Fruit fly (Drosophila melanogaster) whole organism, pupa: ENCODE results near the gene Prosbeta2R1.

ENCODE experiments used
- CG10348 ChIP-seq: fragments of 200-800 bp; sonication (Bioruptor generic); IDR thresholded peaks from 2 replicates; pipeline ENCODE4 v1.3.6; 2022; ENCODE audit warnings: missing biosample characterization, missing genetic modification characterization
- CG12605 ChIP-seq: fragments of 200-800 bp; sonication (Bioruptor generic); IDR thresholded peaks from 2 replicates; pipeline ENCODE4 v1.3.6; 2022; ENCODE audit warnings: missing biosample characterization, missing genetic modification characterization
- CG13204 ChIP-seq: fragments of 200-800 bp; sonication (Bioruptor generic); optimal IDR thresholded peaks from 2 replicates; lab custom pipeline; 2018; ENCODE audit warnings: missing biosample characterization, mild to moderate bottlenecking, missing genetic modification characterization, moderate library complexity
- CG14655 ChIP-seq: fragments of 200-800 bp; sonication (Bioruptor generic); optimal IDR thresholded peaks from 3 replicates; lab custom pipeline; 2017; ENCODE audit warnings: mild to moderate bottlenecking, missing biosample characterization, missing genetic modification reagents, missing genetic modification characterization
- CG15710 ChIP-seq: fragments of 200-800 bp; sonication (Bioruptor generic); optimal IDR thresholded peaks from 2 replicates; lab custom pipeline; 2018; ENCODE audit warnings: missing biosample characterization, mild to moderate bottlenecking, missing genetic modification characterization, moderate library complexity
- CG17806 ChIP-seq: fragments of 200-800 bp; sonication (Bioruptor generic); optimal IDR thresholded peaks from 2 replicates; lab custom pipeline; 2018; ENCODE audit warnings: missing biosample characterization, mild to moderate bottlenecking, missing genetic modification characterization, moderate library complexity
- CG32121 ChIP-seq: fragments of 200-800 bp; sonication (Bioruptor generic); IDR thresholded peaks from 2 replicates; pipeline ENCODE4 v1.3.6; 2022; ENCODE audit warnings: missing biosample characterization, missing genetic modification characterization
- CG34367 ChIP-seq: fragments of 200-800 bp; sonication (Bioruptor generic); optimal IDR thresholded peaks from 2 replicates; lab custom pipeline; 2018; ENCODE audit warnings: missing biosample characterization, mild to moderate bottlenecking, missing genetic modification characterization
- CG4496 ChIP-seq: fragments of 200-800 bp; sonication (Bioruptor generic); IDR thresholded peaks from 3 replicates; pipeline ENCODE4 v1.3.6; 2022; ENCODE audit warnings: missing biosample characterization, missing genetic modification characterization
- CG8159 ChIP-seq: fragments of 200-800 bp; sonication (Bioruptor generic); optimal IDR thresholded peaks from 3 replicates; lab custom pipeline; 2018; ENCODE audit warnings: missing biosample characterization, mild to moderate bottlenecking, missing genetic modification characterization, moderate library complexity
- CG8301 ChIP-seq: fragments of 200-800 bp; sonication (Bioruptor generic); optimal IDR thresholded peaks from 2 replicates; lab custom pipeline; 2018; ENCODE audit warnings: missing biosample characterization, mild to moderate bottlenecking, missing genetic modification characterization
- CG9948 ChIP-seq: fragments of 200-800 bp; sonication (Bioruptor generic); optimal IDR thresholded peaks from 2 replicates; lab custom pipeline; 2018; ENCODE audit warnings: missing biosample characterization, mild to moderate bottlenecking, missing genetic modification characterization, moderate library complexity
- D1 ChIP-seq: fragments of 200-800 bp; sonication (Bioruptor generic); optimal IDR thresholded peaks from 2 replicates; lab custom pipeline; 2018; ENCODE audit warnings: missing biosample characterization, mild to moderate bottlenecking, missing genetic modification characterization, moderate library complexity
- EcR ChIP-seq: fragments of 200-800 bp; sonication (Bioruptor generic); optimal IDR thresholded peaks from 3 replicates; lab custom pipeline; 2019; ENCODE audit warnings: missing biosample characterization, missing genetic modification characterization, mild to moderate bottlenecking, moderate library complexity, missing genetic modification reagents
- Ets98B ChIP-seq: fragments of 200-800 bp; sonication (Bioruptor generic); IDR thresholded peaks from 2 replicates; pipeline ENCODE4 v1.3.6; 2022; ENCODE audit warnings: missing biosample characterization, missing genetic modification characterization
- Pif1A ChIP-seq: fragments of 200-800 bp; sonication (Bioruptor generic); optimal IDR thresholded peaks from 3 replicates; lab custom pipeline; 2016; ENCODE audit warnings: missing biosample characterization, missing genetic modification characterization
- Pif1B ChIP-seq: fragments of 200-800 bp; sonication (Bioruptor generic); optimal IDR thresholded peaks from 3 replicates; lab custom pipeline; 2016; ENCODE audit warnings: missing biosample characterization, missing genetic modification characterization
- Snoo ChIP-seq: fragments of 200-800 bp; sonication (Bioruptor generic); optimal IDR thresholded peaks from 3 replicates; lab custom pipeline; 2017; ENCODE audit warnings: missing biosample characterization, mild to moderate bottlenecking, missing genetic modification characterization, inconsistent platforms
- fd96Ca ChIP-seq: fragments of 200-800 bp; sonication (Bioruptor generic); IDR thresholded peaks from 3 replicates; pipeline ENCODE4 v1.3.6; 2022; ENCODE audit warnings: missing biosample characterization, missing genetic modification characterization
- gl ChIP-seq: fragments of 200-800 bp; sonication (Bioruptor generic); optimal IDR thresholded peaks from 2 replicates; lab custom pipeline; 2018; ENCODE audit warnings: missing biosample characterization, mild to moderate bottlenecking, missing genetic modification characterization
- rn ChIP-seq: fragments of 200-800 bp; sonication (Bioruptor generic); IDR thresholded peaks from 2 replicates; pipeline ENCODE4 v1.3.6; 2022; ENCODE audit warnings: missing biosample characterization, missing genetic modification characterization

Prosbeta2R1 gene

DNA sequence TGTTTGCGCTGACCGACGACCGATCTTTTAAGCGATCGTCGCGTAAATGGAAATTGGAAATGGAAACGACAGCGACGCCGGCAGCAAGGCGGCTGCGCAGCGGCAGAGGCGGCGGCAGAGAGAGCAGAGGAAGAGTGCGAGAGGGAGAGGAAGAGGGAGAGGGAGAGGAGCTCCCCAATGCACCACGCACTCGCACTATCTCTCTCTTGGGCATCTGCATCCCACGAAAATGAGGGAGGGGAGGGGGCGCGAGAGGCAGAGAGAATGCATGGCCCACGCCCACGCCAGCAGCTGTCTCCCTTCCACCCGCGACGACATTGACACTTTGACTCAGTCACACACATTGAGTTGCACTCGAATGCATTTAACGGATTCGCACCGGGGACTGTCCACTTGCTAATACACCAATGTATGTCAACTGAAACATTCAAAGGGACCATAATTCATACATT lies 38.0 kb upstream of the Prosbeta2R1 start, which contains the start of gene CG3097:
TSS of gene CG3097 (minus strand) at position 51 of the 452 bp plus-strand sequence.
- TF ChIP-seq Pif1A, result peak; percentile 7
- TF ChIP-seq CG9948 (tag; lab: Kevin White, UChicago), result no peak
- no peak for TF ChIP-seq CG10348 (GFP tag; lab: Robert Waterston, UW)
- no peak for TF ChIP-seq CG12605 (GFP tag; lab: Robert Waterston, UW)
- no peak for TF ChIP-seq Snoo (tag; lab: Kevin White, UChicago)
- TF ChIP-seq CG15710 (tag; lab: Kevin White, UChicago), result no peak
- TF ChIP-seq CG34367 (tag; lab: Kevin White, UChicago), result no peak
- TF ChIP-seq Ets98B, result peak; percentile 47; the same call in 1 of the 2 replicates
- no peak for TF ChIP-seq CG32121 (GFP tag; lab: Robert Waterston, UW)
- TF ChIP-seq EcR (GFP tag; lab: Kevin White, UChicago), result peak; percentile 44
- TF ChIP-seq fd96Ca (GFP tag; lab: Robert Waterston, UW), result peak; percentile 42; the same call in 1 of the 3 replicates
- TF ChIP-seq CG14655 (GFP tag; lab: Kevin White, UChicago), result no peak
- no peak for TF ChIP-seq rn (GFP tag; lab: Robert Waterston, UW)
- no peak for TF ChIP-seq Pif1B (GFP tag; lab: Kevin White, UChicago)
- TF ChIP-seq CG4496, result peak; percentile 36; the same call in 1 of the 3 replicates
- TF ChIP-seq CG8301 (tag; lab: Kevin White, UChicago), result no peak
- no peak for TF ChIP-seq CG17806 (tag; lab: Kevin White, UChicago)
- TF ChIP-seq CG8159 (tag; lab: Kevin White, UChicago), result no peak
- no peak for TF ChIP-seq D1 (tag; lab: Kevin White, UChicago)
- no peak for TF ChIP-seq gl (tag; lab: Kevin White, UChicago)
- peak; percentile 43 for TF ChIP-seq CG13204 (GFP tag; lab: Kevin White, UChicago)

- no peak for TF ChIP-seq CG8301 (tag; lab: Kevin White, UChicago)
- TF ChIP-seq CG15710 (tag; lab: Kevin White, UChicago), result no peak
- TF ChIP-seq D1 (tag; lab: Kevin White, UChicago), result no peak
- TF ChIP-seq gl (tag; lab: Kevin White, UChicago), result no peak
- no peak for TF ChIP-seq Pif1A
- no peak for TF ChIP-seq CG4496
- TF ChIP-seq CG9948 (tag; lab: Kevin White, UChicago), result no peak
- no peak for TF ChIP-seq CG17806 (tag; lab: Kevin White, UChicago)
- TF ChIP-seq Ets98B, result no peak
- no peak for TF ChIP-seq Snoo (tag; lab: Kevin White, UChicago)
- TF ChIP-seq CG14655 (GFP tag; lab: Kevin White, UChicago), result no peak
- no peak for TF ChIP-seq CG8159 (tag; lab: Kevin White, UChicago)
- TF ChIP-seq rn (GFP tag; lab: Robert Waterston, UW), result no peak
Measured at dm6 chrX:5772409-5772808, 36.3 kb upstream of the Prosbeta2R1 start.

dm6 chrX:5776547-5776946 lies 32.2 kb upstream of the Prosbeta2R1 start, which contains the start of gene CG42264:
Gene CG42264 (minus strand): TSS chrX:5776647.
- no peak for TF ChIP-seq CG12605 (GFP tag; lab: Robert Waterston, UW)
- TF ChIP-seq Pif1B (GFP tag; lab: Kevin White, UChicago), result no peak
- no peak for TF ChIP-seq CG9948 (tag; lab: Kevin White, UChicago)
- TF ChIP-seq Ets98B, result no peak
- no peak for TF ChIP-seq fd96Ca (GFP tag; lab: Robert Waterston, UW)
- TF ChIP-seq CG32121 (GFP tag; lab: Robert Waterston, UW), result no peak
- no peak for TF ChIP-seq CG10348 (GFP tag; lab: Robert Waterston, UW)
- TF ChIP-seq gl (tag; lab: Kevin White, UChicago), result no peak
- no peak for TF ChIP-seq CG17806 (tag; lab: Kevin White, UChicago)
- TF ChIP-seq CG34367 (tag; lab: Kevin White, UChicago), result no peak
- no peak for TF ChIP-seq CG8159 (tag; lab: Kevin White, UChicago)
- no peak for TF ChIP-seq Pif1A
- TF ChIP-seq CG13204 (GFP tag; lab: Kevin White, UChicago), result no peak

dm6 chrX:5781520-5781919 lies 27.2 kb upstream of the Prosbeta2R1 start, which contains the start of gene CG3108:
Gene CG3108 (minus strand): TSS chrX:5781620.
- TF ChIP-seq fd96Ca (GFP tag; lab: Robert Waterston, UW) (no peak), CG4496 (no peak), CG10348 (GFP tag; lab: Robert Waterston, UW) (no peak), CG15710 (tag; lab: Kevin White, UChicago) (no peak), CG13204 (GFP tag; lab: Kevin White, UChicago) (no peak), CG32121 (GFP tag; lab: Robert Waterston, UW) (no peak), CG8159 (tag; lab: Kevin White, UChicago) (no peak), D1 (tag; lab: Kevin White, UChicago) (no peak), CG9948 (tag; lab: Kevin White, UChicago) (no peak), CG12605 (GFP tag; lab: Robert Waterston, UW) (no peak), CG17806 (tag; lab: Kevin White, UChicago) (no peak), CG14655 (GFP tag; lab: Kevin White, UChicago) (no peak), rn (GFP tag; lab: Robert Waterston, UW) (no peak), Ets98B (no peak), EcR (GFP tag; lab: Kevin White, UChicago) (no peak), Pif1B (GFP tag; lab: Kevin White, UChicago) (no peak), gl (tag; lab: Kevin White, UChicago) (no peak)

DNA sequence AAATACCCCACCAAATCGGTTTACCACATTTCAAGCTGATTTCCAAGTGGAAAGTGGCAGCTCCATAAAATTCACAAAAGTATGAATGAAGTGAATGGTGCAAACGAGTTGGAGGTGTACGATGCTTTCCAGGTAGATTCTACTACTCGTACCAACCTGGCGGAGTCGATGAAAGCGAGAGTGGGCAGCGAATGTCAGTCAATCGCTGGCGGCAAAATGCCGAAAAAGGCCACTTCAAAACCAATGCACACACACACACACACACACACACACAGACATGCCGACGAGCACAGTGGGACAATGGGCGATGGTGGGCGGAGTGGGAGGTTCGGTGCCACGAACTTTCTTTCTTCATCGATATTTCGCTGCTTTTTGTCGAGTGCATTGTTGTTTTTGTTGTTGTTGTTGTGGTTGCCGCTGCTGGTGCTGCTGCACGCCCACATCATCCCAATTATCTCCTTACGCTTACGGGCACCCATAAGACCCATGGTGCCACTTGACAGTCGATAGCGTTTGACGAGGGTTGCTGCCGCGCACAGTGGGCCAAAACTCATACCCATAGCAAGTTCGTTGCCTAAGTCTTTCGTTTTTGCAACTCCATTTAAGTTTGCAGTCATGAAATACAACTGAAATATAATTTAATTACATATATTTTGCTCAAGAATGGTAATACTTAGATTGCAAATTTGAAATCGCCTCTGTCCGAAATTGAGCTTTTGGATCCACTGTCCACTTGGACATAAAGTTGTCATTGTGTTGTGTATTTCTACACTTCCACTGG lies 25.3 kb upstream of the Prosbeta2R1 start:
- TF ChIP-seq Snoo (tag; lab: Kevin White, UChicago), result peak; percentile 70
- TF ChIP-seq CG13204 (GFP tag; lab: Kevin White, UChicago), result peak; percentile 6
- TF ChIP-seq CG15710 (tag; lab: Kevin White, UChicago), result peak; percentile 41
- TF ChIP-seq Pif1A, result peak; percentile 56
- peak; percentile 40 for TF ChIP-seq CG34367 (tag; lab: Kevin White, UChicago)
- no peak for TF ChIP-seq CG12605 (GFP tag; lab: Robert Waterston, UW)
- TF ChIP-seq gl (tag; lab: Kevin White, UChicago), result no peak
- peak; percentile 78 for TF ChIP-seq fd96Ca (GFP tag; lab: Robert Waterston, UW)
- no peak for TF ChIP-seq CG17806 (tag; lab: Kevin White, UChicago)
- no peak for TF ChIP-seq CG10348 (GFP tag; lab: Robert Waterston, UW)
- no peak for TF ChIP-seq rn (GFP tag; lab: Robert Waterston, UW)
- TF ChIP-seq CG9948 (tag; lab: Kevin White, UChicago), result peak; percentile 50
- TF ChIP-seq CG8301 (tag; lab: Kevin White, UChicago), result peak; percentile 43
- TF ChIP-seq EcR (GFP tag; lab: Kevin White, UChicago), result no peak
- TF ChIP-seq Pif1B (GFP tag; lab: Kevin White, UChicago), result peak; percentile 66
- TF ChIP-seq Ets98B, result peak; percentile 71
- peak; percentile 65; the same call in 2 of the 3 replicates for TF ChIP-seq CG4496
- TF ChIP-seq CG14655 (GFP tag; lab: Kevin White, UChicago), result peak; percentile 52
- peak; percentile 49 for TF ChIP-seq CG8159 (tag; lab: Kevin White, UChicago)
- TF ChIP-seq CG32121 (GFP tag; lab: Robert Waterston, UW), result peak; percentile 58
- no peak for TF ChIP-seq D1 (tag; lab: Kevin White, UChicago)
